Fruit fly (Drosophila melanogaster) whole organism, wandering third instar larva: ENCODE results near the gene Fum3.
A peak's percentile ranks its signal among the peaks of the same experiment; 100 is the strongest.

Source experiments
- Abd-B ChIP-seq: fragments of >200 bp; optimal IDR thresholded peaks from 2 replicates; lab custom pipeline; 2017; ENCODE audit warnings: missing biosample characterization, missing genetic modification characterization
- CG32264 ChIP-seq: fragments of 200-800 bp; sonication (Bioruptor generic); optimal IDR thresholded peaks from 2 replicates; lab custom pipeline; 2016; ENCODE audit warnings: missing biosample characterization, missing genetic modification characterization
- CG9705 ChIP-seq: fragments of 200-800 bp; sonication (Bioruptor generic); optimal IDR thresholded peaks from 2 replicates; lab custom pipeline; 2018; ENCODE audit warnings: missing biosample characterization, mild to moderate bottlenecking, missing genetic modification characterization
- CrebA ChIP-seq: fragments of 200-800 bp; sonication (Bioruptor generic); optimal IDR thresholded peaks from 2 replicates; lab custom pipeline; 2016; ENCODE audit warnings: missing biosample characterization, mild to moderate bottlenecking, missing genetic modification characterization, borderline replicate concordance
- Dif ChIP-seq: fragments of 200-275, 200-300 bp; sonication (Bioruptor generic); optimal IDR thresholded peaks from 2 replicates; lab custom pipeline; 2018; ENCODE audit warnings: missing biosample characterization, missing genetic modification characterization; ENCODE audit not compliant: partially characterized antibody
- HLH106 ChIP-seq: fragments of 200-800 bp; optimal IDR thresholded peaks from 3 replicates; lab custom pipeline; 2019; ENCODE audit warnings: missing biosample characterization, mild to moderate bottlenecking, missing genetic modification characterization, moderate library complexity
- Hnf4 ChIP-seq: fragments of 200-800 bp; sonication (Bioruptor generic); optimal IDR thresholded peaks from 2 replicates; lab custom pipeline; 2016; ENCODE audit warnings: missing biosample characterization, mild to moderate bottlenecking, missing genetic modification characterization
- Hr78 ChIP-seq: fragments of >200 bp; optimal IDR thresholded peaks from 2 replicates; lab custom pipeline; 2017; ENCODE audit warnings: missing biosample characterization, missing genetic modification characterization
- Hr83 ChIP-seq: fragments of 200-300 bp; sonication (Bioruptor generic); optimal IDR thresholded peaks from 2 replicates; lab custom pipeline; 2016; ENCODE audit warnings: missing biosample characterization, mild to moderate bottlenecking, missing genetic modification characterization, moderate library complexity; ENCODE audit not compliant: poor library complexity, severe bottlenecking
- Jra ChIP-seq: sonication (Bioruptor generic); optimal IDR thresholded peaks from 2 replicates; lab custom pipeline; 2016; ENCODE audit warnings: missing biosample characterization, missing genetic modification characterization
- Mio ChIP-seq: sonication (Bioruptor generic); optimal IDR thresholded peaks from 2 replicates; lab custom pipeline; 2016; ENCODE audit warnings: missing biosample characterization, missing genetic modification characterization
- OdsH ChIP-seq: fragments of 200-800 bp; sonication (Bioruptor generic); optimal IDR thresholded peaks from 2 replicates; lab custom pipeline; 2016; ENCODE audit warnings: missing biosample characterization, mild to moderate bottlenecking, missing genetic modification characterization
- Rel ChIP-seq, 2 experiments: fragments of 200-800 bp; sonication (Bioruptor generic) in 1 of 2; optimal IDR thresholded peaks; 2 replicates in 1 of 2; 3 replicates in 1 of 2; lab custom pipeline; 2016 to 2019; ENCODE audit warnings: mild to moderate bottlenecking in 2 of 2, missing biosample characterization in 2 of 2, missing genetic modification characterization in 2 of 2, moderate library complexity in 1 of 2
- Sp1 ChIP-seq: fragments of 200-800 bp; sonication (Bioruptor generic); optimal IDR thresholded peaks from 3 replicates; lab custom pipeline; 2019; ENCODE audit warnings: missing biosample characterization, mild to moderate bottlenecking, missing genetic modification characterization, moderate library complexity
- Vsx2 ChIP-seq: fragments of 200-300, 225-300 bp; sonication (Bioruptor generic); optimal IDR thresholded peaks from 2 replicates; lab custom pipeline; 2018; ENCODE audit warnings: missing biosample characterization, missing genetic modification characterization; ENCODE audit not compliant: partially characterized antibody
- br ChIP-seq: fragments of 200-800 bp; sonication (Bioruptor generic); optimal IDR thresholded peaks from 2 replicates; lab custom pipeline; 2016; ENCODE audit warnings: missing biosample characterization, missing genetic modification characterization
- dl ChIP-seq, 2 experiments: fragments of 175-275, 200-275 bp in 1 of 2; fragments of 200-275 bp in 1 of 2; sonication (Bioruptor generic); optimal IDR thresholded peaks; lab custom pipeline; 2018; ENCODE audit warnings: mild to moderate bottlenecking in 2 of 2, missing biosample characterization in 2 of 2, missing genetic modification characterization in 2 of 2, moderate library complexity in 2 of 2; ENCODE audit not compliant: partially characterized antibody in 2 of 2, insufficient read depth in 1 of 2
- dmrt93B ChIP-seq: fragments of 200-800 bp; sonication (Bioruptor generic); optimal IDR thresholded peaks from 2 replicates; lab custom pipeline; 2018; ENCODE audit warnings: missing biosample characterization, mild to moderate bottlenecking, missing genetic modification characterization
- ey ChIP-seq: fragments of 200-800 bp; sonication (Bioruptor generic); optimal IDR thresholded peaks from 2 replicates; lab custom pipeline; 2016; ENCODE audit warnings: missing biosample characterization, missing genetic modification characterization
- foxo ChIP-seq, 2 experiments: fragments of 200-800 bp; sonication (Bioruptor generic); optimal IDR thresholded peaks; 2 replicates in 1 of 2; 3 replicates in 1 of 2; lab custom pipeline; 2016 to 2017; ENCODE audit warnings: missing biosample characterization in 2 of 2, missing genetic modification characterization in 2 of 2
- fru ChIP-seq: fragments of 200-800 bp; sonication (Bioruptor generic); optimal IDR thresholded peaks from 3 replicates; lab custom pipeline; 2016; ENCODE audit warnings: missing biosample characterization, mild to moderate bottlenecking, missing genetic modification characterization
- h ChIP-seq: fragments of 200-800 bp; sonication (Bioruptor generic); optimal IDR thresholded peaks from 3 replicates; lab custom pipeline; 2016; ENCODE audit warnings: missing biosample characterization, mild to moderate bottlenecking, missing genetic modification characterization
- jim ChIP-seq: fragments of 175-275, 200-325 bp; sonication (Bioruptor generic); optimal IDR thresholded peaks from 2 replicates; lab custom pipeline; 2016; ENCODE audit warnings: missing biosample characterization, mild to moderate bottlenecking, missing genetic modification characterization
- psq ChIP-seq: fragments of 200-800 bp; sonication (Bioruptor generic); optimal IDR thresholded peaks from 3 replicates; lab custom pipeline; 2017; ENCODE audit warnings: missing biosample characterization, mild to moderate bottlenecking, missing genetic modification characterization, moderate library complexity
- rgr ChIP-seq: fragments of 200-800 bp; sonication (Bioruptor generic); optimal IDR thresholded peaks from 3 replicates; lab custom pipeline; 2016; ENCODE audit warnings: missing biosample characterization, mild to moderate bottlenecking, missing genetic modification characterization
- sv ChIP-seq: fragments of 200-800 bp; sonication (Bioruptor generic); optimal IDR thresholded peaks from 3 replicates; lab custom pipeline; 2016; ENCODE audit warnings: missing biosample characterization, missing genetic modification characterization
- woc ChIP-seq: sonication (Bioruptor generic); optimal IDR thresholded peaks from 2 replicates; lab custom pipeline; 2016; ENCODE audit warnings: missing biosample characterization, mild to moderate bottlenecking, missing genetic modification characterization

The Fum3 gene

dm6 chr3L:11428390-11428789 lies 37.3 kb downstream of the Fum3 start:
- no peak for TF ChIP-seq foxo (GFP tag; optimal IDR thresholded peaks at IDR 0.05; lab: Kevin White, UChicago)
- TF ChIP-seq Mio (GFP tag; lab: Kevin White, UChicago): no peak
- TF ChIP-seq Dif (GFP tag; lab: Kevin White, UChicago): peak; percentile 17
- peak; percentile 42 for TF ChIP-seq CrebA (GFP tag; lab: Kevin White, UChicago)
- peak in 1 of 2 experiments; percentile 8 for TF ChIP-seq dl (GFP tag; optimal IDR thresholded peaks at IDR 0.05; lab: Kevin White, UChicago; ENCODE audit: insufficient read depth in 1 of 2, partially characterized antibody in 2 of 2)
- TF ChIP-seq ey (GFP tag; lab: Kevin White, UChicago): no peak
- TF ChIP-seq, all 38 proteins: peak for 3

dm6 chr3L:11424858-11425257 lies 40.8 kb downstream of the Fum3 start, which contains the start of gene CG7560:
Gene CG7560, plus strand, starts transcription at chr3L:11425158.
- TF ChIP-seq dl (GFP tag; optimal IDR thresholded peaks at IDR 0.05; lab: Kevin White, UChicago; ENCODE audit: insufficient read depth in 1 of 2, partially characterized antibody in 2 of 2): no peak
- no peak for TF ChIP-seq jim (GFP tag; lab: Kevin White, UChicago)
- TF ChIP-seq Vsx2 (GFP tag; lab: Kevin White, UChicago): no peak
- no peak for TF ChIP-seq OdsH (GFP tag; lab: Kevin White, UChicago)

dm6 chr3L:11422338-11422802 lies 43.3 kb downstream of the Fum3 start:
- TF ChIP-seq HLH106 (tag; lab: Kevin White, UChicago) (peak; percentile 39), foxo (GFP tag; optimal IDR thresholded peaks at IDR 0.05; lab: Kevin White, UChicago) (peak in 1 of 2 experiments; percentile 55), fru (peak; percentile 61), Sp1 (GFP tag; lab: Kevin White, UChicago) (peak; percentile 58), psq (GFP tag; lab: Kevin White, UChicago) (peak; percentile 30), Hr78 (GFP tag; lab: Kevin White, UChicago) (no peak), ey (GFP tag; lab: Kevin White, UChicago) (peak; percentile 24), Hnf4 (GFP tag; lab: Kevin White, UChicago) (peak; percentile 7), Hr83 (GFP tag; lab: Kevin White, UChicago) (no peak), OdsH (GFP tag; lab: Kevin White, UChicago) (peak; percentile 15), Abd-B (GFP tag; lab: Kevin White, UChicago) (no peak), Jra (GFP tag; lab: Kevin White, UChicago) (peak; percentile 20), h (peak; percentile 47), Rel (GFP tag; optimal IDR thresholded peaks at IDR 0.05; lab: Kevin White, UChicago) (no peak), Rel (tag; optimal IDR thresholded peaks at IDR 0.05; lab: Kevin White, UChicago) (no peak), rgr (GFP tag; lab: Kevin White, UChicago) (peak; percentile 6), dmrt93B (GFP tag; lab: Kevin White, UChicago) (peak; percentile 9), woc (GFP tag; lab: Kevin White, UChicago) (peak; percentile 51), dl (GFP tag; optimal IDR thresholded peaks at IDR 0.05; lab: Kevin White, UChicago; ENCODE audit: insufficient read depth in 1 of 2, partially characterized antibody in 2 of 2) (no peak), br (peak; percentile 52), sv (GFP tag; lab: Kevin White, UChicago) (peak; percentile 29)

- TF ChIP-seq Vsx2 (GFP tag; lab: Kevin White, UChicago) (peak; percentile 15), sv (GFP tag; lab: Kevin White, UChicago) (no peak)
Observed at dm6 chr3L:11421905-11422304, 43.8 kb downstream of the Fum3 start.

- TF ChIP-seq dmrt93B (GFP tag; lab: Kevin White, UChicago) (no peak), br (no peak), dl (GFP tag; optimal IDR thresholded peaks at IDR 0.05; lab: Kevin White, UChicago; ENCODE audit: insufficient read depth in 1 of 2, partially characterized antibody in 2 of 2) (no peak), OdsH (GFP tag; lab: Kevin White, UChicago) (no peak), Rel (GFP tag; optimal IDR thresholded peaks at IDR 0.05; lab: Kevin White, UChicago) (no peak), Rel (tag; optimal IDR thresholded peaks at IDR 0.05; lab: Kevin White, UChicago) (no peak), HLH106 (tag; lab: Kevin White, UChicago) (no peak), CG32264 (no peak), CG9705 (GFP tag; lab: Kevin White, UChicago) (no peak), Hr78 (GFP tag; lab: Kevin White, UChicago) (no peak), jim (GFP tag; lab: Kevin White, UChicago) (no peak), h (no peak)
Observed at dm6 chr3L:11420976-11421375, 44.7 kb downstream of the Fum3 start.
